Worm (Caenorhabditis elegans): ENCODE measurements around the gene lin-1.

Gene lin-1

ce11 chrIV:2322998-2323397, 22.9 kb upstream of the lin-1 start, which contains the start of gene nsy-4:
Gene nsy-4, plus strand, starts transcription at chrIV:2323271.
- no peak for TF ChIP-seq fkh-10 (GFP tag; optimal IDR thresholded peaks at IDR 0.05)
- no peak for TF ChIP-seq tag-97 (GFP tag; IDR thresholded peaks at IDR 0.05)
- TF ChIP-seq Y48G9A.11 (GFP tag; IDR thresholded peaks at IDR 0.05): no peak
- no peak for TF ChIP-seq nhr-102 (tag; optimal IDR thresholded peaks at IDR 0.05)
- no peak for TF ChIP-seq attf-4 (tag; optimal IDR thresholded peaks at IDR 0.05)
- TF ChIP-seq unc-62 (GFP tag; optimal IDR thresholded peaks at IDR 0.05 in 1 of 2): peak in 1 of 2 experiments; percentile 28
- no peak for TF ChIP-seq unc-62 (tag; optimal IDR thresholded peaks at IDR 0.05)

- TF ChIP-seq pha-4 (GFP tag; IDR thresholded peaks at IDR 0.05): no peak
- TF ChIP-seq pha-4 (tag; optimal IDR thresholded peaks at IDR 0.05): no peak
- TF ChIP-seq nhr-11 (tag; optimal IDR thresholded peaks at IDR 0.05): no peak
- no peak for TF ChIP-seq mes-2 (tag; optimal IDR thresholded peaks at IDR 0.05; ENCODE audit: poor library complexity, severe bottlenecking)
These were observed 21.5 kb upstream of the lin-1 start for ce11 chrIV:2321546-2321945.

- TF ChIP-seq snpc-4 (tag; optimal IDR thresholded peaks at IDR 0.05): no peak
- TF ChIP-seq sdz-12 (GFP tag; optimal IDR thresholded peaks at IDR 0.05): no peak
- peak; percentile 92 for TF ChIP-seq aha-1 (tag)
- no peak for TF ChIP-seq ceh-32 (tag; optimal IDR thresholded peaks at IDR 0.05; ENCODE audit: poor library complexity)
These were observed 19.9 kb upstream of the lin-1 start for ce11 chrIV:2320009-2320408.

- TF ChIP-seq ceh-82 (tag; optimal IDR thresholded peaks at IDR 0.05) (no peak), Y48G9A.11 (GFP tag; IDR thresholded peaks at IDR 0.05) (0 out of 2 replicates have a peak, but pooled peaks have one; percentile 36), lin-13 (GFP tag; optimal IDR thresholded peaks at IDR 0.05) (peak; percentile 88), hlh-30 (tag; optimal IDR thresholded peaks at IDR 0.05; ENCODE audit: insufficient read depth) (peak; percentile 58), hlh-11 (tag; optimal IDR thresholded peaks at IDR 0.05) (peak; percentile 85), dve-1 (tag; optimal IDR thresholded peaks at IDR 0.05; ENCODE audit: insufficient read depth) (peak; percentile 51), egl-43 (GFP tag; IDR thresholded peaks at IDR 0.05) (no peak), nhr-10 (tag; optimal IDR thresholded peaks at IDR 0.05) (peak; percentile 22), nhr-77 (tag; optimal IDR thresholded peaks at IDR 0.05) (peak; percentile 66), T20F7.1 (GFP tag; optimal IDR thresholded peaks at IDR 0.05) (peak; percentile 43), lin-38 (GFP tag; IDR thresholded peaks at IDR 0.05) (peak; percentile 73), nhr-25 (tag; optimal IDR thresholded peaks at IDR 0.05; ENCODE audit: borderline replicate concordance, insufficient read depth) (no peak), Y105C5A.15 (GFP tag; IDR thresholded peaks at IDR 0.05) (no peak), dpl-1 (GFP tag; optimal IDR thresholded peaks at IDR 0.05) (peak; percentile 73), mdt-29 (GFP tag; IDR thresholded peaks at IDR 0.05) (0 out of 2 replicates have a peak, but pooled peaks have one; percentile 38), madf-5 (GFP tag; IDR thresholded peaks at IDR 0.05) (no peak), nhr-102 (tag; optimal IDR thresholded peaks at IDR 0.05) (no peak), zfp-3 (GFP tag; conservative IDR thresholded peaks at IDR 0.05) (no peak), daf-19 (GFP tag; conservative IDR thresholded peaks at IDR 0.05) (no peak), nhr-42 (GFP tag; IDR thresholded peaks at IDR 0.05) (no peak), lsy-2 (tag; optimal IDR thresholded peaks at IDR 0.05) (peak; percentile 61 to 63), zfp-2 (tag; optimal IDR thresholded peaks at IDR 0.05) (no peak), F26F4.8 (GFP tag; conservative IDR thresholded peaks at IDR 0.05) (no peak), madf-9 (GFP tag; conservative IDR thresholded peaks at IDR 0.05) (no peak), ama-1 (optimal IDR thresholded peaks at IDR 0.05) (peak; percentile 35), jun-1 (tag; optimal IDR thresholded peaks at IDR 0.05) (no peak), gei-8 (GFP tag; optimal IDR thresholded peaks at IDR 0.05) (no peak), tra-1 (GFP tag; IDR thresholded peaks at IDR 0.05) (no peak), daf-16 (GFP tag; optimal IDR thresholded peaks at IDR 0.05) (no peak), daf-16 (tag; optimal IDR thresholded peaks at IDR 0.05) (peak; percentile 24), fkh-10 (GFP tag; optimal IDR thresholded peaks at IDR 0.05) (no peak), sdz-12 (GFP tag; optimal IDR thresholded peaks at IDR 0.05) (no peak), dmd-6 (GFP tag; IDR thresholded peaks at IDR 0.05) (peak; percentile 69), lin-39 (tag; optimal IDR thresholded peaks at IDR 0.05) (no peak), aha-1 (tag) (peak; percentile 84), nhr-11 (tag; optimal IDR thresholded peaks at IDR 0.05) (peak; percentile 76), cey-2 (tag; optimal IDR thresholded peaks at IDR 0.05; ENCODE audit: borderline replicate concordance, insufficient read depth) (no peak)
These were observed 16.7 kb upstream of the lin-1 start for ce11 chrIV:2316796-2317195.

Measured in whole organism, L4 larva.